Fruit fly (Drosophila melanogaster) whole organism, prepupa: Measurements from ENCODE around the gene CG17105.

Source experiments
- Blimp-1 ChIP-seq: fragments of 200-800 bp; sonication (Bioruptor generic); optimal IDR thresholded peaks from 3 replicates; lab custom pipeline; 2017; ENCODE audit warnings: missing biosample characterization, missing genetic modification characterization, mild to moderate bottlenecking, moderate library complexity, missing genetic modification reagents
- CG10631 ChIP-seq: fragments of 200-800 bp; sonication (Bioruptor generic); optimal IDR thresholded peaks from 2 replicates; lab custom pipeline; 2016; ENCODE audit warnings: missing biosample characterization, missing genetic modification characterization
- CG10669 ChIP-seq: fragments of 200-800 bp; sonication (Bioruptor generic); optimal IDR thresholded peaks from 3 replicates; lab custom pipeline; 2018; ENCODE audit warnings: missing biosample characterization, mild to moderate bottlenecking, missing genetic modification characterization, moderate library complexity
- CG11762 ChIP-seq: fragments of 200-800 bp; sonication (Bioruptor generic); optimal IDR thresholded peaks from 3 replicates; lab custom pipeline; 2016; ENCODE audit warnings: missing biosample characterization, missing genetic modification characterization; ENCODE audit not compliant: insufficient read depth
- CG15336 ChIP-seq: fragments of 200-800 bp; sonication (Bioruptor generic); IDR thresholded peaks from 2 replicates; pipeline ENCODE4 v1.3.6; 2022; ENCODE audit warnings: missing biosample characterization, missing genetic modification characterization
- CG1621 ChIP-seq: fragments of 200-800 bp; sonication (Bioruptor generic); optimal IDR thresholded peaks from 3 replicates; lab custom pipeline; 2018; ENCODE audit warnings: missing biosample characterization, mild to moderate bottlenecking, missing genetic modification characterization
- CG16779 ChIP-seq: fragments of 200-800 bp; sonication (Bioruptor generic); optimal IDR thresholded peaks from 3 replicates; lab custom pipeline; 2017; ENCODE audit warnings: missing biosample characterization, mild to moderate bottlenecking, missing genetic modification characterization
- CG3032 ChIP-seq: fragments of 200-800 bp; optimal IDR thresholded peaks from 2 replicates; lab custom pipeline; 2019; ENCODE audit warnings: missing biosample characterization, mild to moderate bottlenecking, missing genetic modification characterization, moderate library complexity
- CG31627 ChIP-seq: fragments of 200-800 bp; sonication (Bioruptor generic); optimal IDR thresholded peaks from 3 replicates; lab custom pipeline; 2016; ENCODE audit warnings: missing biosample characterization, missing genetic modification characterization
- CG32006 ChIP-seq: fragments of 200-800 bp; sonication (Bioruptor generic); optimal IDR thresholded peaks from 3 replicates; lab custom pipeline; 2017; ENCODE audit warnings: missing biosample characterization, mild to moderate bottlenecking, missing genetic modification characterization
- CG34406 ChIP-seq: fragments of 200-800 bp; sonication (Bioruptor generic); optimal IDR thresholded peaks from 3 replicates; lab custom pipeline; 2016; ENCODE audit warnings: missing biosample characterization, missing genetic modification characterization
- CG3919 ChIP-seq: fragments of 200-800 bp; sonication (Bioruptor generic); optimal IDR thresholded peaks from 3 replicates; lab custom pipeline; 2016; ENCODE audit warnings: missing biosample characterization, missing genetic modification characterization
- CG6163 ChIP-seq: fragments of 200-800 bp; sonication (Bioruptor generic); IDR thresholded peaks from 3 replicates; pipeline ENCODE4 v1.3.6; 2022; ENCODE audit warnings: missing biosample characterization, missing genetic modification characterization
- CG6792 ChIP-seq: fragments of 200-800 bp; sonication (Bioruptor generic); optimal IDR thresholded peaks from 3 replicates; lab custom pipeline; 2016; ENCODE audit warnings: missing biosample characterization, missing genetic modification characterization
- CG6808 ChIP-seq: fragments of 200-800 bp; sonication (Bioruptor generic); optimal IDR thresholded peaks from 3 replicates; lab custom pipeline; 2017; ENCODE audit warnings: missing biosample characterization, missing genetic modification characterization, mild to moderate bottlenecking, moderate library complexity, missing genetic modification reagents
- CG6854 ChIP-seq: fragments of 200-800 bp; sonication (Bioruptor generic); optimal IDR thresholded peaks from 2 replicates; lab custom pipeline; 2017; ENCODE audit warnings: missing biosample characterization, mild to moderate bottlenecking, missing genetic modification characterization
- CG8119 ChIP-seq: fragments of 200-800 bp; sonication (Bioruptor generic); IDR thresholded peaks from 3 replicates; pipeline ENCODE4 v1.3.6; 2022; ENCODE audit warnings: missing biosample characterization, missing genetic modification characterization
- CG8632 ChIP-seq: fragments of 200-800 bp; sonication (Bioruptor generic); optimal IDR thresholded peaks from 3 replicates; lab custom pipeline; 2016; ENCODE audit warnings: missing biosample characterization, missing genetic modification characterization
- CG9139 ChIP-seq: fragments of 200-800 bp; sonication (Bioruptor generic); optimal IDR thresholded peaks from 3 replicates; lab custom pipeline; 2017; ENCODE audit warnings: missing biosample characterization, mild to moderate bottlenecking, missing genetic modification characterization
- Eip75B ChIP-seq: fragments of 200-800 bp; sonication (Bioruptor generic); optimal IDR thresholded peaks from 3 replicates; lab custom pipeline; 2016; ENCODE audit warnings: missing biosample characterization, missing genetic modification characterization
- Eip78C ChIP-seq: fragments of 200-800 bp; sonication (Bioruptor generic); peaks from one replicate; lab custom pipeline; 2016; ENCODE audit warnings: missing biosample characterization, missing genetic modification characterization
- Eip93F ChIP-seq: fragments of 200-800 bp; sonication (Bioruptor generic); optimal IDR thresholded peaks from 2 replicates; lab custom pipeline; 2016; ENCODE audit warnings: missing biosample characterization, mild to moderate bottlenecking, missing genetic modification characterization
- Ets96B ChIP-seq: fragments of 200-800 bp; optimal IDR thresholded peaks from 2 replicates; lab custom pipeline; 2019; ENCODE audit warnings: missing biosample characterization, mild to moderate bottlenecking, missing genetic modification characterization, moderate library complexity
- Gug ChIP-seq: fragments of 200-800 bp; sonication (Bioruptor generic); IDR thresholded peaks from 2 replicates; pipeline ENCODE4 v1.3.6; 2022; ENCODE audit warnings: missing biosample characterization, missing genetic modification characterization
- Hr39 ChIP-seq: fragments of 200-800 bp; sonication (Bioruptor generic); optimal IDR thresholded peaks from 2 replicates; lab custom pipeline; 2016; ENCODE audit warnings: missing biosample characterization, missing genetic modification characterization
- Hr4 ChIP-seq: fragments of 200-800 bp; sonication (Bioruptor generic); optimal IDR thresholded peaks from 3 replicates; lab custom pipeline; 2016; ENCODE audit warnings: missing biosample characterization, missing genetic modification characterization
- Lpt ChIP-seq: fragments of 200-800 bp; sonication (Bioruptor generic); optimal IDR thresholded peaks from 3 replicates; lab custom pipeline; 2016; ENCODE audit warnings: missing biosample characterization, missing genetic modification characterization
- Met ChIP-seq: fragments of 200-800 bp; sonication (Bioruptor generic); optimal IDR thresholded peaks from 3 replicates; lab custom pipeline; 2016; ENCODE audit warnings: missing biosample characterization, missing genetic modification characterization
- OdsH ChIP-seq: fragments of 200-800 bp; sonication (Bioruptor generic); optimal IDR thresholded peaks from 3 replicates; lab custom pipeline; 2016; ENCODE audit warnings: missing biosample characterization, missing genetic modification characterization
- Smox ChIP-seq: fragments of 200-800 bp; sonication (Bioruptor generic); optimal IDR thresholded peaks from 3 replicates; lab custom pipeline; 2016; ENCODE audit warnings: missing biosample characterization, missing genetic modification characterization
- Sox102F ChIP-seq: fragments of 200-800 bp; sonication (Bioruptor generic); optimal IDR thresholded peaks from 2 replicates; lab custom pipeline; 2016; ENCODE audit warnings: missing biosample characterization, mild to moderate bottlenecking, missing genetic modification characterization
- Sox14 ChIP-seq: fragments of 200-800 bp; sonication (Bioruptor generic); optimal IDR thresholded peaks from 3 replicates; lab custom pipeline; 2016; ENCODE audit warnings: missing biosample characterization, missing genetic modification characterization
- Sox15 ChIP-seq: fragments of 200-800 bp; sonication (Bioruptor generic); optimal IDR thresholded peaks from 3 replicates; lab custom pipeline; 2016; ENCODE audit warnings: missing biosample characterization, missing genetic modification characterization
- achi ChIP-seq: fragments of 200-800 bp; sonication (Bioruptor generic); optimal IDR thresholded peaks from 3 replicates; lab custom pipeline; 2016; ENCODE audit warnings: missing biosample characterization, missing genetic modification characterization
- acj6 ChIP-seq: fragments of 200-800 bp; sonication (Bioruptor generic); optimal IDR thresholded peaks from 3 replicates; lab custom pipeline; 2016; ENCODE audit warnings: missing biosample characterization, missing genetic modification characterization
- cyc ChIP-seq: fragments of 200-800 bp; sonication (Bioruptor generic); optimal IDR thresholded peaks from 3 replicates; lab custom pipeline; 2016; ENCODE audit warnings: missing biosample characterization, missing genetic modification characterization
- dac ChIP-seq: fragments of 200-800 bp; sonication (Bioruptor generic); optimal IDR thresholded peaks from 2 replicates; lab custom pipeline; 2017; ENCODE audit warnings: missing biosample characterization, mild to moderate bottlenecking, missing genetic modification characterization
- dsx ChIP-seq: fragments of 200-800 bp; optimal IDR thresholded peaks from 3 replicates; lab custom pipeline; 2019; ENCODE audit warnings: missing biosample characterization, mild to moderate bottlenecking, missing genetic modification characterization, moderate library complexity; ENCODE audit not compliant: poor library complexity, severe bottlenecking
- fd59A ChIP-seq: fragments of 200-800 bp; sonication (Bioruptor generic); optimal IDR thresholded peaks from 2 replicates; lab custom pipeline; 2017; ENCODE audit warnings: missing biosample characterization, mild to moderate bottlenecking, missing genetic modification characterization, missing genetic modification reagents
- lz ChIP-seq: fragments of 200-800 bp; sonication (Bioruptor generic); optimal IDR thresholded peaks from 3 replicates; lab custom pipeline; 2016; ENCODE audit warnings: missing biosample characterization, missing genetic modification characterization
- net ChIP-seq: fragments of 200-800 bp; sonication (Bioruptor generic); optimal IDR thresholded peaks from 3 replicates; lab custom pipeline; 2016; ENCODE audit warnings: missing biosample characterization, missing genetic modification characterization
- pdm3 ChIP-seq: fragments of 200-800 bp; sonication (Bioruptor generic); optimal IDR thresholded peaks from 3 replicates; lab custom pipeline; 2016; ENCODE audit warnings: missing biosample characterization, missing genetic modification characterization
- salr ChIP-seq, 2 experiments: fragments of 200-800 bp; sonication (Bioruptor generic); optimal IDR thresholded peaks; 3 replicates each; lab custom pipeline; 2016 to 2018; ENCODE audit warnings: missing biosample characterization in 2 of 2, missing genetic modification characterization in 2 of 2, mild to moderate bottlenecking in 1 of 2
- spab ChIP-seq: fragments of 200-800 bp; sonication (Bioruptor generic); optimal IDR thresholded peaks from 2 replicates; lab custom pipeline; 2017; ENCODE audit warnings: missing biosample characterization, mild to moderate bottlenecking, missing genetic modification characterization, missing genetic modification reagents
- ss ChIP-seq, 2 experiments: fragments of 200-800 bp; sonication (Bioruptor generic); optimal IDR thresholded peaks; 2 replicates in 1 of 2; 3 replicates in 1 of 2; lab custom pipeline; 2017 to 2018; ENCODE audit warnings: mild to moderate bottlenecking in 2 of 2, missing biosample characterization in 2 of 2, missing genetic modification characterization in 2 of 2, moderate library complexity in 1 of 2
- svp ChIP-seq: fragments of 200-800 bp; sonication (Bioruptor generic); peaks from one replicate; lab custom pipeline; 2016; ENCODE audit warnings: missing biosample characterization, missing genetic modification characterization
- topi ChIP-seq: fragments of 200-800 bp; sonication (Bioruptor generic); optimal IDR thresholded peaks from 3 replicates; lab custom pipeline; 2016; ENCODE audit warnings: missing biosample characterization, missing genetic modification characterization
- vri ChIP-seq: fragments of 200-800 bp; sonication (Bioruptor generic); optimal IDR thresholded peaks from 3 replicates; lab custom pipeline; 2016; ENCODE audit warnings: missing biosample characterization, mild to moderate bottlenecking, missing genetic modification characterization

Gene CG17105

DNA sequence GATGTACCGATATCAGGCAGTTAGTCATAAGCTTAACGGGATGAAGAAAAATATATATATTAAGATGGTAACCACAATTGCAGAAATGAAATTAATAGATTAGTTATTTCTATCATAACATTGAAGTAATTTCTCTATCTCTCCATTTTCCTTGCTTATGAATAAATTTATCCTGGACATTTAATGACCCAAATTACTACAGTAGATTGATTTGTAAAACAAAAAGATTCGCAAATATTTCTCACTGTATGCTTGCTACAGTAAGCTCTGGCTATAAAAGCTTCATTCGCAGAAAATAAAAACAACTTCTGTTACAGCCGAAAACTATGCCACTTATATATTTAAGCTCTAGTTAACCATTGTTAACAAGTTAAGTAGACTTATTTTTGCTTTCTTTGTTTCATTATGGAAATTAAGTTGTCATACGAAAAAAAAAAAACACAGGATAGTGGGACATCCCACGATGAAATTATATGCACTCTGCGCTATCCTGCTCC lies at the start of gene CG17105:
CG17105 (plus strand) TSS at position 447 of the 497 bp plus-strand sequence.
- peak; percentile 29 for TF ChIP-seq CG32006 (GFP tag; lab: Kevin White, UChicago)
- peak; percentile 26 for TF ChIP-seq CG3919 (GFP tag; lab: Kevin White, UChicago)
- no peak for TF ChIP-seq cyc (GFP tag; lab: Kevin White, UChicago)
- TF ChIP-seq Gug (GFP tag; lab: Robert Waterston, UW): no peak
- peak; percentile 0 for TF ChIP-seq acj6 (GFP tag; lab: Kevin White, UChicago)
- peak; percentile 61 for TF ChIP-seq CG15336
- peak; percentile 69 for TF ChIP-seq Eip78C (GFP tag; lab: Kevin White, UChicago)
- 0 out of 3 replicates have a peak, but pooled peaks have one; percentile 18 for TF ChIP-seq CG8119
- no peak for TF ChIP-seq dac (GFP tag; lab: Kevin White, UChicago)
- TF ChIP-seq Hr4 (GFP tag; lab: Kevin White, UChicago): peak; percentile 48
- TF ChIP-seq, all 60 proteins: peak for 7

DNA sequence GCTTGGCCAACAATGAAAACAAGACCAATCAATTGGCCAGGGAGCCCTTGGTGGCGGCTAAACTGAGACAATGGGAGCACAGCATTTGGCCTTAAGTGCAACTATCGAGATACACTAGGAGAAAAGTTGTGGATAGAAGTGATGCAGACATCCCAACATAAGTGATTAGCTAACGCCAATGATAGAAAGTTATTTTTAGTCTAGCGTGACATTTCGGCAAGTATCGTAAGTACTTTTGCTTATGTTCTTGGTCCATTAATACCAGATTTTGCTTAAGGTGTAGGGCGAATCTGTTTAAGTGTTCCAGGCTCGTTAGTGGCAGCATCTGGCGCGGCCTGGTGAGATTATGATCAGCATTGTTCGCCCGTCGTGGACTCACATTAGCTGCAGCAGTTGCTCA lies 48.1 kb upstream of the CG17105 start:
- TF ChIP-seq Hr39 (GFP tag; lab: Kevin White, UChicago): peak; percentile 19
- TF ChIP-seq CG9139 (GFP tag; lab: Kevin White, UChicago): no peak
- TF ChIP-seq pdm3 (GFP tag; lab: Kevin White, UChicago): peak; percentile 16
- TF ChIP-seq Lpt: no peak
- peak in 1 of 2 experiments; percentile 20 for TF ChIP-seq ss (GFP tag; optimal IDR thresholded peaks at IDR 0.05; lab: Kevin White, UChicago)
- peak; percentile 23 for TF ChIP-seq CG34406 (GFP tag; lab: Kevin White, UChicago)
- peak; percentile 36 for TF ChIP-seq CG10669
- no peak for TF ChIP-seq Blimp-1 (GFP tag; lab: Kevin White, UChicago)
- peak; percentile 14 for TF ChIP-seq Eip75B
- TF ChIP-seq CG16779 (tag; lab: Kevin White, UChicago): no peak
- TF ChIP-seq lz (GFP tag; lab: Kevin White, UChicago): peak; percentile 15
- TF ChIP-seq Sox14 (GFP tag; lab: Kevin White, UChicago): peak; percentile 16
- peak; percentile 27 for TF ChIP-seq achi (GFP tag; lab: Kevin White, UChicago)
- TF ChIP-seq CG10631 (GFP tag; lab: Kevin White, UChicago): peak; percentile 42
- no peak for TF ChIP-seq CG8632 (GFP tag; lab: Kevin White, UChicago)
- peak; percentile 27 for TF ChIP-seq CG1621 (tag; lab: Kevin White, UChicago)
- TF ChIP-seq Ets96B: peak; percentile 55
- TF ChIP-seq svp (GFP tag; lab: Kevin White, UChicago): peak; percentile 54
- peak; percentile 0 for TF ChIP-seq fd59A (GFP tag; lab: Kevin White, UChicago)
- peak; percentile 12 for TF ChIP-seq Sox15 (GFP tag; lab: Kevin White, UChicago)
- peak; percentile 21 for TF ChIP-seq OdsH
- no peak for TF ChIP-seq CG6854 (GFP tag; lab: Kevin White, UChicago)
- no peak for TF ChIP-seq Hr4 (GFP tag; lab: Kevin White, UChicago)
- TF ChIP-seq CG11762 (GFP tag; lab: Kevin White, UChicago): no peak
- peak; percentile 24 for TF ChIP-seq Sox102F (GFP tag; lab: Kevin White, UChicago)
- peak; percentile 8 for TF ChIP-seq CG31627
- TF ChIP-seq CG3919 (GFP tag; lab: Kevin White, UChicago): peak; percentile 46
- no peak for TF ChIP-seq dsx (GFP tag; lab: Kevin White, UChicago)
- peak; percentile 16 for TF ChIP-seq spab
- peak; percentile 58; the same call in 1 of the 3 replicates for TF ChIP-seq CG6163
- no peak for TF ChIP-seq vri (GFP tag; lab: Kevin White, UChicago)
- TF ChIP-seq cyc (GFP tag; lab: Kevin White, UChicago): peak; percentile 38
- TF ChIP-seq net: no peak
- TF ChIP-seq salr (GFP tag; optimal IDR thresholded peaks at IDR 0.05; lab: Kevin White, UChicago): peak in 1 of 2 experiments; percentile 7
- no peak for TF ChIP-seq CG8119
- TF ChIP-seq topi (GFP tag; lab: Kevin White, UChicago): peak; percentile 14
- TF ChIP-seq CG6792: peak; percentile 19
- TF ChIP-seq CG3032 (tag; lab: Kevin White, UChicago): no peak
- TF ChIP-seq Gug (GFP tag; lab: Robert Waterston, UW): no peak
- peak; percentile 43 for TF ChIP-seq Met (GFP tag; lab: Kevin White, UChicago)
- no peak for TF ChIP-seq Eip93F (GFP tag; lab: Kevin White, UChicago)
- TF ChIP-seq Eip78C (GFP tag; lab: Kevin White, UChicago): peak; percentile 84
- TF ChIP-seq CG32006 (GFP tag; lab: Kevin White, UChicago): no peak
- peak; percentile 22 for TF ChIP-seq Smox (GFP tag; lab: Kevin White, UChicago)
- TF ChIP-seq CG6808 (GFP tag; lab: Kevin White, UChicago): peak; percentile 15
- TF ChIP-seq dac (GFP tag; lab: Kevin White, UChicago): no peak
